Worm (Caenorhabditis elegans) whole organism, early embryonic: ENCODE results near the gene srsx-35.

Experiments used
- B0310.2 ChIP-seq: sonication (generic microtip); optimal IDR thresholded peaks from 2 replicates; lab custom pipeline; 2016; ENCODE audit warnings: mild to moderate bottlenecking, missing genetic modification characterization, missing compliant biosample characterization
- F13C5.2 ChIP-seq: sonication (generic microtip); optimal IDR thresholded peaks from 2 replicates; lab custom pipeline; 2017; ENCODE audit warnings: mild to moderate bottlenecking, missing genetic modification characterization, inconsistent platforms, missing compliant biosample characterization
- aly-1 ChIP-seq: sonication (generic microtip); optimal IDR thresholded peaks from 2 replicates; lab custom pipeline; 2016; ENCODE audit warnings: missing genetic modification characterization, missing compliant biosample characterization
- ama-1 ChIP-seq: fragments of 150-350 bp; optimal IDR thresholded peaks from 2 replicates; lab custom pipeline; 2014
- ceh-13 ChIP-seq: fragments of 200-800 bp; sonication (Bioruptor generic); optimal IDR thresholded peaks from 2 replicates; lab custom pipeline; 2018; ENCODE audit warnings: mild to moderate bottlenecking, missing genetic modification characterization, missing compliant biosample characterization
- ceh-36 ChIP-seq: sonication (generic microtip); optimal IDR thresholded peaks from 2 replicates; lab custom pipeline; 2016; ENCODE audit warnings: missing genetic modification characterization, inconsistent platforms, missing compliant biosample characterization
- ets-7 ChIP-seq: sonication (generic microtip); optimal IDR thresholded peaks from 2 replicates; lab custom pipeline; 2016; ENCODE audit warnings: missing genotype, missing genetic modification characterization, missing compliant biosample characterization
- flt-1 ChIP-seq: fragments of 200-800 bp; sonication (Bioruptor generic); IDR thresholded peaks from 2 replicates; pipeline ENCODE4 v1.3.6; 2022; ENCODE audit warnings: missing genetic modification characterization, missing compliant biosample characterization
- hmbx-1 ChIP-seq: sonication (generic microtip); optimal IDR thresholded peaks from 2 replicates; lab custom pipeline; 2016; ENCODE audit warnings: mild to moderate bottlenecking, missing genetic modification characterization, missing compliant biosample characterization
- hmg-4 ChIP-seq: fragments of 200-800 bp; sonication (Bioruptor generic); optimal IDR thresholded peaks from 2 replicates; lab custom pipeline; 2018; ENCODE audit warnings: mild to moderate bottlenecking, missing genetic modification characterization, missing compliant biosample characterization
- hnd-1 ChIP-seq: sonication (generic microtip); optimal IDR thresholded peaks from 2 replicates; lab custom pipeline; 2016; ENCODE audit warnings: missing genetic modification characterization, missing compliant biosample characterization
- pes-1 ChIP-seq: fragments of 200-800 bp; sonication (Bioruptor generic); IDR thresholded peaks from 2 replicates; pipeline ENCODE4 v1.3.6; 2022; ENCODE audit warnings: missing genetic modification reagents, missing genetic modification characterization, missing compliant biosample characterization
- scrt-1 ChIP-seq: fragments of 200-800 bp; sonication (Bioruptor generic); IDR thresholded peaks from 2 replicates; pipeline ENCODE4 v1.3.6; 2022; ENCODE audit warnings: missing genetic modification characterization, missing compliant biosample characterization
- sea-1 ChIP-seq: fragments of 200-800 bp; sonication (Bioruptor generic); conservative IDR thresholded peaks from 2 replicates; pipeline ENCODE4 v1.3.6; 2022; ENCODE audit warnings: missing genetic modification characterization, missing compliant biosample characterization
- tbx-11 ChIP-seq: fragments of 200-800 bp; sonication (Bioruptor generic); IDR thresholded peaks from 2 replicates; pipeline ENCODE4 v1.3.6; 2022; ENCODE audit warnings: missing genetic modification characterization, missing compliant biosample characterization
- tbx-37 ChIP-seq: fragments of 200-800 bp; sonication (Bioruptor generic); conservative IDR thresholded peaks from 2 replicates; pipeline ENCODE4 v1.3.6; 2022; ENCODE audit warnings: missing genetic modification reagents, missing genetic modification characterization, missing compliant biosample characterization
- tra-4 ChIP-seq: sonication (generic microtip); optimal IDR thresholded peaks from 2 replicates; lab custom pipeline; 2017; ENCODE audit warnings: missing genetic modification characterization, missing compliant biosample characterization

srsx-35 gene

ce11 chrV:20663736-20664135, 17.5 kb upstream of the srsx-35 start:
- TF ChIP-seq ceh-36 (tag; lab: Kevin White, UChicago) (no peak), sea-1 (no peak), scrt-1 (no peak), hmbx-1 (tag; lab: Kevin White, UChicago) (no peak), hmg-4 (GFP tag; lab: Kevin White, UChicago) (no peak), ama-1 (no peak), B0310.2 (tag; lab: Kevin White, UChicago) (no peak), flt-1 (no peak)

ce11 chrV:20664930-20665329, 16.3 kb upstream of the srsx-35 start:
- TF ChIP-seq B0310.2 (tag; lab: Kevin White, UChicago) (no peak), hmg-4 (GFP tag; lab: Kevin White, UChicago) (no peak), aly-1 (tag; lab: Kevin White, UChicago) (no peak), pes-1 (no peak)

ce11 chrV:20666905-20667304, 14.3 kb upstream of the srsx-35 start, which contains the start of gene mlt-11:
mlt-11 (plus strand) TSS chrV:20667205.
- TF ChIP-seq aly-1 (tag; lab: Kevin White, UChicago) (no peak), B0310.2 (tag; lab: Kevin White, UChicago) (no peak), hnd-1 (tag; lab: Kevin White, UChicago) (no peak), ama-1 (no peak), ceh-13 (GFP tag; lab: Kevin White, UChicago) (no peak), tra-4 (no peak), ets-7 (tag; lab: Kevin White, UChicago) (no peak), sea-1 (no peak), flt-1 (no peak), hmg-4 (GFP tag; lab: Kevin White, UChicago) (no peak), tbx-11 (GFP tag; lab: Robert Waterston, UW) (no peak), ceh-36 (tag; lab: Kevin White, UChicago) (no peak), F13C5.2 (tag; lab: Kevin White, UChicago) (no peak), hmbx-1 (tag; lab: Kevin White, UChicago) (no peak), scrt-1 (no peak), tbx-37 (GFP tag; lab: Robert Waterston, UW) (no peak), pes-1 (no peak)

ce11 chrV:20670625-20671024, 10.6 kb upstream of the srsx-35 start:
- TF ChIP-seq hmbx-1 (tag; lab: Kevin White, UChicago) (no peak), ceh-36 (tag; lab: Kevin White, UChicago) (no peak), ama-1 (no peak), ceh-13 (GFP tag; lab: Kevin White, UChicago) (no peak)

- TF ChIP-seq flt-1 (no peak), B0310.2 (tag; lab: Kevin White, UChicago) (no peak), hmg-4 (GFP tag; lab: Kevin White, UChicago) (no peak), ama-1 (no peak), aly-1 (tag; lab: Kevin White, UChicago) (no peak), hnd-1 (tag; lab: Kevin White, UChicago) (no peak)
These were observed 1.0 kb upstream of the srsx-35 start for ce11 chrV:20680189-20680588.

- TF ChIP-seq ets-7 (tag; lab: Kevin White, UChicago) (no peak), pes-1 (0 out of 2 replicates have a peak, but pooled peaks have one; percentile 20)
These were observed 604 bp downstream of the srsx-35 start for ce11 chrV:20681824-20682223.

ce11 chrV:20682309-20682708, 1.1 kb downstream of the srsx-35 start:
- TF ChIP-seq ceh-36 (tag; lab: Kevin White, UChicago) (no peak), tbx-37 (GFP tag; lab: Robert Waterston, UW) (no peak), pes-1 (no peak), ceh-13 (GFP tag; lab: Kevin White, UChicago) (no peak), aly-1 (tag; lab: Kevin White, UChicago) (no peak)

- TF ChIP-seq scrt-1: no peak
- no peak for TF ChIP-seq hmg-4 (GFP tag; lab: Kevin White, UChicago)
- no peak for TF ChIP-seq ceh-36 (tag; lab: Kevin White, UChicago)
- TF ChIP-seq tra-4: no peak
- TF ChIP-seq hnd-1 (tag; lab: Kevin White, UChicago): no peak
- TF ChIP-seq pes-1: no peak
- TF ChIP-seq aly-1 (tag; lab: Kevin White, UChicago): no peak
- TF ChIP-seq tbx-11 (GFP tag; lab: Robert Waterston, UW): no peak
- TF ChIP-seq ama-1: no peak
- TF ChIP-seq ets-7 (tag; lab: Kevin White, UChicago): no peak
- no peak for TF ChIP-seq flt-1
- no peak for TF ChIP-seq ceh-13 (GFP tag; lab: Kevin White, UChicago)
These were observed 4.2 kb downstream of the srsx-35 start, which contains the start of gene klf-2 for ce11 chrV:20685383-20685782. klf-2 (plus strand) TSS chrV:20685683.

- TF ChIP-seq aly-1 (tag; lab: Kevin White, UChicago) (no peak), F13C5.2 (tag; lab: Kevin White, UChicago) (no peak), hmg-4 (GFP tag; lab: Kevin White, UChicago) (no peak), B0310.2 (tag; lab: Kevin White, UChicago) (no peak), tra-4 (no peak), ceh-13 (GFP tag; lab: Kevin White, UChicago) (no peak), hmbx-1 (tag; lab: Kevin White, UChicago) (no peak), pes-1 (no peak), flt-1 (no peak), ama-1 (no peak), hnd-1 (tag; lab: Kevin White, UChicago) (no peak), ets-7 (tag; lab: Kevin White, UChicago) (no peak), scrt-1 (no peak), tbx-37 (GFP tag; lab: Robert Waterston, UW) (no peak), sea-1 (no peak)
These were observed 8.3 kb downstream of the srsx-35 start, which contains the start of gene F53F8.3 for ce11 chrV:20689481-20690039. F53F8.3 (minus strand) TSS chrV:20689531.
